Fruit fly (Drosophila melanogaster) whole organism, prepupa: ENCODE measurements around the gene CG5645.

Experiments used
- CG10631 ChIP-seq: fragments of 200-800 bp; sonication (Bioruptor generic); optimal IDR thresholded peaks from 2 replicates; lab custom pipeline; 2016; ENCODE audit warnings: missing biosample characterization, missing genetic modification characterization
- CG11294 ChIP-seq: fragments of 200-800 bp; sonication (Bioruptor generic); IDR thresholded peaks from 2 replicates; pipeline ENCODE4 v1.3.6; 2022; ENCODE audit warnings: missing biosample characterization, missing genetic modification characterization
- CG11762 ChIP-seq: fragments of 200-800 bp; sonication (Bioruptor generic); optimal IDR thresholded peaks from 3 replicates; lab custom pipeline; 2016; ENCODE audit warnings: missing biosample characterization, missing genetic modification characterization; ENCODE audit not compliant: insufficient read depth
- CG11902 ChIP-seq: fragments of 200-800 bp; sonication (Bioruptor generic); optimal IDR thresholded peaks from 3 replicates; lab custom pipeline; 2016; ENCODE audit warnings: missing biosample characterization, missing genetic modification characterization
- CG15336 ChIP-seq: fragments of 200-800 bp; sonication (Bioruptor generic); IDR thresholded peaks from 2 replicates; pipeline ENCODE4 v1.3.6; 2022; ENCODE audit warnings: missing biosample characterization, missing genetic modification characterization
- CG1621 ChIP-seq: fragments of 200-800 bp; sonication (Bioruptor generic); optimal IDR thresholded peaks from 3 replicates; lab custom pipeline; 2018; ENCODE audit warnings: missing biosample characterization, mild to moderate bottlenecking, missing genetic modification characterization
- CG16779 ChIP-seq: fragments of 200-800 bp; sonication (Bioruptor generic); optimal IDR thresholded peaks from 3 replicates; lab custom pipeline; 2017; ENCODE audit warnings: missing biosample characterization, mild to moderate bottlenecking, missing genetic modification characterization
- CG31627 ChIP-seq: fragments of 200-800 bp; sonication (Bioruptor generic); optimal IDR thresholded peaks from 3 replicates; lab custom pipeline; 2016; ENCODE audit warnings: missing biosample characterization, missing genetic modification characterization
- CG32006 ChIP-seq: fragments of 200-800 bp; sonication (Bioruptor generic); optimal IDR thresholded peaks from 3 replicates; lab custom pipeline; 2017; ENCODE audit warnings: missing biosample characterization, mild to moderate bottlenecking, missing genetic modification characterization
- CG34406 ChIP-seq: fragments of 200-800 bp; sonication (Bioruptor generic); optimal IDR thresholded peaks from 3 replicates; lab custom pipeline; 2016; ENCODE audit warnings: missing biosample characterization, missing genetic modification characterization
- CG3919 ChIP-seq: fragments of 200-800 bp; sonication (Bioruptor generic); optimal IDR thresholded peaks from 3 replicates; lab custom pipeline; 2016; ENCODE audit warnings: missing biosample characterization, missing genetic modification characterization
- CG4318 ChIP-seq: fragments of 200-800 bp; sonication (Bioruptor generic); optimal IDR thresholded peaks from 3 replicates; lab custom pipeline; 2017; ENCODE audit warnings: missing biosample characterization, mild to moderate bottlenecking, missing genetic modification characterization
- CG6276 ChIP-seq: fragments of 200-800 bp; sonication (Bioruptor generic); optimal IDR thresholded peaks from 2 replicates; lab custom pipeline; 2017; ENCODE audit warnings: missing biosample characterization, mild to moderate bottlenecking, missing genetic modification characterization
- CG6792 ChIP-seq: fragments of 200-800 bp; sonication (Bioruptor generic); optimal IDR thresholded peaks from 3 replicates; lab custom pipeline; 2016; ENCODE audit warnings: missing biosample characterization, missing genetic modification characterization
- CG6808 ChIP-seq: fragments of 200-800 bp; sonication (Bioruptor generic); optimal IDR thresholded peaks from 3 replicates; lab custom pipeline; 2017; ENCODE audit warnings: missing biosample characterization, missing genetic modification characterization, mild to moderate bottlenecking, moderate library complexity, missing genetic modification reagents
- CG6854 ChIP-seq: fragments of 200-800 bp; sonication (Bioruptor generic); optimal IDR thresholded peaks from 2 replicates; lab custom pipeline; 2017; ENCODE audit warnings: missing biosample characterization, mild to moderate bottlenecking, missing genetic modification characterization
- CG8119 ChIP-seq: fragments of 200-800 bp; sonication (Bioruptor generic); IDR thresholded peaks from 3 replicates; pipeline ENCODE4 v1.3.6; 2022; ENCODE audit warnings: missing biosample characterization, missing genetic modification characterization
- CG8319 ChIP-seq: fragments of 200-800 bp; sonication (Bioruptor generic); optimal IDR thresholded peaks from 3 replicates; lab custom pipeline; 2016; ENCODE audit warnings: missing biosample characterization, missing genetic modification characterization
- CG8632 ChIP-seq: fragments of 200-800 bp; sonication (Bioruptor generic); optimal IDR thresholded peaks from 3 replicates; lab custom pipeline; 2016; ENCODE audit warnings: missing biosample characterization, missing genetic modification characterization
- CG9139 ChIP-seq: fragments of 200-800 bp; sonication (Bioruptor generic); optimal IDR thresholded peaks from 3 replicates; lab custom pipeline; 2017; ENCODE audit warnings: missing biosample characterization, mild to moderate bottlenecking, missing genetic modification characterization
- Eip75B ChIP-seq: fragments of 200-800 bp; sonication (Bioruptor generic); optimal IDR thresholded peaks from 3 replicates; lab custom pipeline; 2016; ENCODE audit warnings: missing biosample characterization, missing genetic modification characterization
- Eip78C ChIP-seq: fragments of 200-800 bp; sonication (Bioruptor generic); peaks from one replicate; lab custom pipeline; 2016; ENCODE audit warnings: missing biosample characterization, missing genetic modification characterization
- Eip93F ChIP-seq: fragments of 200-800 bp; sonication (Bioruptor generic); optimal IDR thresholded peaks from 2 replicates; lab custom pipeline; 2016; ENCODE audit warnings: missing biosample characterization, mild to moderate bottlenecking, missing genetic modification characterization
- Ets21C ChIP-seq: fragments of 200-800 bp; sonication (Bioruptor generic); optimal IDR thresholded peaks from 3 replicates; lab custom pipeline; 2016; ENCODE audit warnings: missing biosample characterization, missing genetic modification characterization
- Ets96B ChIP-seq: fragments of 200-800 bp; optimal IDR thresholded peaks from 2 replicates; lab custom pipeline; 2019; ENCODE audit warnings: missing biosample characterization, mild to moderate bottlenecking, missing genetic modification characterization, moderate library complexity
- Hr38 ChIP-seq: sonication (Bioruptor generic); optimal IDR thresholded peaks from 2 replicates; lab custom pipeline; 2016; ENCODE audit warnings: missing biosample characterization, missing genetic modification characterization
- Hr39 ChIP-seq: fragments of 200-800 bp; sonication (Bioruptor generic); optimal IDR thresholded peaks from 2 replicates; lab custom pipeline; 2016; ENCODE audit warnings: missing biosample characterization, missing genetic modification characterization
- Hr4 ChIP-seq: fragments of 200-800 bp; sonication (Bioruptor generic); optimal IDR thresholded peaks from 3 replicates; lab custom pipeline; 2016; ENCODE audit warnings: missing biosample characterization, missing genetic modification characterization
- Lpt ChIP-seq: fragments of 200-800 bp; sonication (Bioruptor generic); optimal IDR thresholded peaks from 3 replicates; lab custom pipeline; 2016; ENCODE audit warnings: missing biosample characterization, missing genetic modification characterization
- Met ChIP-seq: fragments of 200-800 bp; sonication (Bioruptor generic); optimal IDR thresholded peaks from 3 replicates; lab custom pipeline; 2016; ENCODE audit warnings: missing biosample characterization, missing genetic modification characterization
- OdsH ChIP-seq: fragments of 200-800 bp; sonication (Bioruptor generic); optimal IDR thresholded peaks from 3 replicates; lab custom pipeline; 2016; ENCODE audit warnings: missing biosample characterization, missing genetic modification characterization
- Smox ChIP-seq: fragments of 200-800 bp; sonication (Bioruptor generic); optimal IDR thresholded peaks from 3 replicates; lab custom pipeline; 2016; ENCODE audit warnings: missing biosample characterization, missing genetic modification characterization
- Sox102F ChIP-seq: fragments of 200-800 bp; sonication (Bioruptor generic); optimal IDR thresholded peaks from 2 replicates; lab custom pipeline; 2016; ENCODE audit warnings: missing biosample characterization, mild to moderate bottlenecking, missing genetic modification characterization
- Sox14 ChIP-seq: fragments of 200-800 bp; sonication (Bioruptor generic); optimal IDR thresholded peaks from 3 replicates; lab custom pipeline; 2016; ENCODE audit warnings: missing biosample characterization, missing genetic modification characterization
- Sox15 ChIP-seq: fragments of 200-800 bp; sonication (Bioruptor generic); optimal IDR thresholded peaks from 3 replicates; lab custom pipeline; 2016; ENCODE audit warnings: missing biosample characterization, missing genetic modification characterization
- achi ChIP-seq: fragments of 200-800 bp; sonication (Bioruptor generic); optimal IDR thresholded peaks from 3 replicates; lab custom pipeline; 2016; ENCODE audit warnings: missing biosample characterization, missing genetic modification characterization
- acj6 ChIP-seq: fragments of 200-800 bp; sonication (Bioruptor generic); optimal IDR thresholded peaks from 3 replicates; lab custom pipeline; 2016; ENCODE audit warnings: missing biosample characterization, missing genetic modification characterization
- cyc ChIP-seq: fragments of 200-800 bp; sonication (Bioruptor generic); optimal IDR thresholded peaks from 3 replicates; lab custom pipeline; 2016; ENCODE audit warnings: missing biosample characterization, missing genetic modification characterization
- eg ChIP-seq: fragments of 200-800 bp; sonication (Bioruptor generic); IDR thresholded peaks from 3 replicates; pipeline ENCODE4 v1.3.6; 2022; ENCODE audit warnings: missing biosample characterization, missing genetic modification characterization
- esn ChIP-seq: fragments of 200-800 bp; sonication (Bioruptor generic); optimal IDR thresholded peaks from 2 replicates; lab custom pipeline; 2016; ENCODE audit warnings: missing biosample characterization, mild to moderate bottlenecking, missing genetic modification characterization, moderate library complexity
- fd59A ChIP-seq: fragments of 200-800 bp; sonication (Bioruptor generic); optimal IDR thresholded peaks from 2 replicates; lab custom pipeline; 2017; ENCODE audit warnings: missing biosample characterization, mild to moderate bottlenecking, missing genetic modification characterization, missing genetic modification reagents
- fd85E ChIP-seq: fragments of 200-800 bp; sonication (Bioruptor generic); optimal IDR thresholded peaks from 3 replicates; lab custom pipeline; 2016; ENCODE audit warnings: missing biosample characterization, missing genetic modification characterization
- fkh ChIP-seq: fragments of 200-800 bp; sonication (Bioruptor generic); optimal IDR thresholded peaks from 3 replicates; lab custom pipeline; 2017; ENCODE audit warnings: missing biosample characterization, mild to moderate bottlenecking, missing genetic modification characterization, moderate library complexity
- lz ChIP-seq: fragments of 200-800 bp; sonication (Bioruptor generic); optimal IDR thresholded peaks from 3 replicates; lab custom pipeline; 2016; ENCODE audit warnings: missing biosample characterization, missing genetic modification characterization
- net ChIP-seq: fragments of 200-800 bp; sonication (Bioruptor generic); optimal IDR thresholded peaks from 3 replicates; lab custom pipeline; 2016; ENCODE audit warnings: missing biosample characterization, missing genetic modification characterization
- pdm3 ChIP-seq: fragments of 200-800 bp; sonication (Bioruptor generic); optimal IDR thresholded peaks from 3 replicates; lab custom pipeline; 2016; ENCODE audit warnings: missing biosample characterization, missing genetic modification characterization
- salr ChIP-seq, 2 experiments: fragments of 200-800 bp; sonication (Bioruptor generic); optimal IDR thresholded peaks; 3 replicates each; lab custom pipeline; 2016 to 2018; ENCODE audit warnings: missing biosample characterization in 2 of 2, missing genetic modification characterization in 2 of 2, mild to moderate bottlenecking in 1 of 2
- spab ChIP-seq: fragments of 200-800 bp; sonication (Bioruptor generic); optimal IDR thresholded peaks from 2 replicates; lab custom pipeline; 2017; ENCODE audit warnings: missing biosample characterization, mild to moderate bottlenecking, missing genetic modification characterization, missing genetic modification reagents
- ss ChIP-seq, 2 experiments: fragments of 200-800 bp; sonication (Bioruptor generic); optimal IDR thresholded peaks; 2 replicates in 1 of 2; 3 replicates in 1 of 2; lab custom pipeline; 2017 to 2018; ENCODE audit warnings: mild to moderate bottlenecking in 2 of 2, missing biosample characterization in 2 of 2, missing genetic modification characterization in 2 of 2, moderate library complexity in 1 of 2
- svp ChIP-seq: fragments of 200-800 bp; sonication (Bioruptor generic); peaks from one replicate; lab custom pipeline; 2016; ENCODE audit warnings: missing biosample characterization, missing genetic modification characterization
- topi ChIP-seq: fragments of 200-800 bp; sonication (Bioruptor generic); optimal IDR thresholded peaks from 3 replicates; lab custom pipeline; 2016; ENCODE audit warnings: missing biosample characterization, missing genetic modification characterization
- vri ChIP-seq: fragments of 200-800 bp; sonication (Bioruptor generic); optimal IDR thresholded peaks from 3 replicates; lab custom pipeline; 2016; ENCODE audit warnings: missing biosample characterization, mild to moderate bottlenecking, missing genetic modification characterization

Gene CG5645

dm6 chr3L:12115103-12115502 is 21.4 kb downstream of the CG5645 start:
- TF ChIP-seq Hr39 = peak; percentile 92
- TF ChIP-seq net = peak; percentile 81
- peak; percentile 79; the same call in 2 of the 3 replicates for TF ChIP-seq CG8119 (GFP tag; lab: Robert Waterston, UW)
- TF ChIP-seq Eip78C (GFP tag; lab: Kevin White, UChicago) = peak; percentile 98
- no peak for TF ChIP-seq CG6276 (GFP tag; lab: Kevin White, UChicago)
- TF ChIP-seq Sox15 (GFP tag; lab: Kevin White, UChicago) = peak; percentile 69
- TF ChIP-seq CG9139 (GFP tag; lab: Kevin White, UChicago) = peak; percentile 80
- peak; percentile 82 for TF ChIP-seq spab
- peak; percentile 95 for TF ChIP-seq Met (GFP tag; lab: Kevin White, UChicago)
- TF ChIP-seq fd85E = peak; percentile 61
- peak; percentile 81 for TF ChIP-seq CG11902 (GFP tag; lab: Kevin White, UChicago)
- peak; percentile 86 for TF ChIP-seq pdm3 (GFP tag; lab: Kevin White, UChicago)
- peak; percentile 89 for TF ChIP-seq CG1621 (tag; lab: Kevin White, UChicago)
- TF ChIP-seq salr (GFP tag; optimal IDR thresholded peaks at IDR 0.05; lab: Kevin White, UChicago) = peak; percentile 74 to 79
- peak; percentile 75 for TF ChIP-seq eg
- peak; percentile 77 for TF ChIP-seq CG11762 (GFP tag; lab: Kevin White, UChicago)
- TF ChIP-seq acj6 (GFP tag; lab: Kevin White, UChicago) = peak; percentile 87
- peak; percentile 72 for TF ChIP-seq CG8319 (GFP tag; lab: Kevin White, UChicago)
- TF ChIP-seq CG4318 (GFP tag; lab: Kevin White, UChicago) = peak; percentile 17
- TF ChIP-seq Ets96B (tag; lab: Kevin White, UChicago) = peak; percentile 87
- TF ChIP-seq fd59A (GFP tag; lab: Kevin White, UChicago) = peak; percentile 79
- TF ChIP-seq CG15336 (GFP tag; lab: Robert Waterston, UW) = peak; percentile 74
- TF ChIP-seq esn (GFP tag; lab: Kevin White, UChicago) = peak; percentile 96
- TF ChIP-seq CG8632 (GFP tag; lab: Kevin White, UChicago) = peak; percentile 81
- peak; percentile 72 for TF ChIP-seq CG32006 (GFP tag; lab: Kevin White, UChicago)
- peak; percentile 92 for TF ChIP-seq CG3919 (GFP tag; lab: Kevin White, UChicago)
- TF ChIP-seq achi (GFP tag; lab: Kevin White, UChicago) = peak; percentile 89
- peak; percentile 89 to 90 for TF ChIP-seq ss (GFP tag; optimal IDR thresholded peaks at IDR 0.05; lab: Kevin White, UChicago)
- TF ChIP-seq Eip93F (GFP tag; lab: Kevin White, UChicago) = peak; percentile 90
- TF ChIP-seq Ets21C (GFP tag; lab: Kevin White, UChicago) = peak; percentile 85
- peak; percentile 94 for TF ChIP-seq topi (GFP tag; lab: Kevin White, UChicago)
- peak; percentile 92 for TF ChIP-seq Smox (GFP tag; lab: Kevin White, UChicago)
- TF ChIP-seq Eip75B (GFP tag; lab: Kevin White, UChicago) = peak; percentile 89
- TF ChIP-seq cyc (GFP tag; lab: Kevin White, UChicago) = peak; percentile 93
- no peak for TF ChIP-seq fkh
- TF ChIP-seq Hr4 (GFP tag; lab: Kevin White, UChicago) = peak; percentile 50
- TF ChIP-seq Sox102F (GFP tag; lab: Kevin White, UChicago) = peak; percentile 96
- TF ChIP-seq CG31627 (GFP tag; lab: Kevin White, UChicago) = peak; percentile 93
- peak; percentile 91 for TF ChIP-seq lz (GFP tag; lab: Kevin White, UChicago)
- TF ChIP-seq Hr38 (GFP tag; lab: Kevin White, UChicago) = no peak
- peak; percentile 88 for TF ChIP-seq CG6854 (GFP tag; lab: Kevin White, UChicago)
- TF ChIP-seq CG16779 (tag; lab: Kevin White, UChicago) = peak; percentile 72
- TF ChIP-seq CG6808 = peak; percentile 81
- TF ChIP-seq svp (GFP tag; lab: Kevin White, UChicago) = peak; percentile 97
- TF ChIP-seq CG10631 = peak; percentile 92
- TF ChIP-seq CG6792 = peak; percentile 91
- peak; percentile 85 for TF ChIP-seq CG34406 (GFP tag; lab: Kevin White, UChicago)
- TF ChIP-seq OdsH (GFP tag; lab: Kevin White, UChicago) = peak; percentile 85
- TF ChIP-seq Sox14 (GFP tag; lab: Kevin White, UChicago) = peak; percentile 93
- TF ChIP-seq Lpt (GFP tag; lab: Kevin White, UChicago) = peak; percentile 76
- TF ChIP-seq vri (GFP tag; lab: Kevin White, UChicago) = peak; percentile 89
- 0 out of 2 replicates have a peak, but pooled peaks have one; percentile 33 for TF ChIP-seq CG11294 (GFP tag; lab: Robert Waterston, UW)
